Worm (Caenorhabditis elegans): ENCODE measurements around the gene C17B7.12.

DNA sequence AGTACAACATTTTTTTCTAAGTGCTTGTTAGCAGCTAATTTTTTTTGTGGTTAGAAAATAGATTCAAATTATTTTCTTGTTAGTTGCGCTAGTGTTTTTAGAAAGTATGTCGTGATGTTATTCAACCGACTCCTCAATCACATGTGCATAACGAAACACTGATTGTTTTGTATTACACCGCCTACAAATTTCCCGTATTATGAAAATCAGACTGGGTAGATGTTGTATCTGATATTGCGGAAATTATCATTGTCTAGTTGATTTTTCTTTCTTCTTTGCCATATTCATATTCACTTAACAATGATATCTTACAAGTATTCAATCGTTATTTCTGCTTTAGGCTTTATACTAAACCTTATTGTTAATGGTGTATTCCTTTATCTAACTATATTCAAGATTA, 1.8 kb upstream of the C17B7.12 start, which contains the start of gene str-63:
- TF ChIP-seq unc-39 (tag; optimal IDR thresholded peaks at IDR 0.05) = no peak
- no peak for TF ChIP-seq sem-2 (GFP tag; optimal IDR thresholded peaks at IDR 0.05)
- TF ChIP-seq lsy-2 (tag; optimal IDR thresholded peaks at IDR 0.05) = no peak
- no peak for TF ChIP-seq nhr-76 (tag; optimal IDR thresholded peaks at IDR 0.05)
- no peak for TF ChIP-seq bed-3 (GFP tag; optimal IDR thresholded peaks at IDR 0.05)
- no peak for TF ChIP-seq nhr-237 (tag; optimal IDR thresholded peaks at IDR 0.05)
- no peak for TF ChIP-seq unc-62 (GFP tag; optimal IDR thresholded peaks at IDR 0.05)
- TF ChIP-seq lin-13 (tag; optimal IDR thresholded peaks at IDR 0.05) = no peak
- no peak for TF ChIP-seq pha-4 (tag; optimal IDR thresholded peaks at IDR 0.05)
